Worm (Caenorhabditis elegans): ENCODE measurements around the gene trpp-12.

ce11 chrX:2368042-2368814 is 41.3 kb upstream of the trpp-12 start:
- TF ChIP-seq nhr-28 (tag; optimal IDR thresholded peaks at IDR 0.05) = peak; percentile 42
- TF ChIP-seq hmg-1.1 (GFP tag; IDR thresholded peaks at IDR 0.05) = no peak
- peak; percentile 74 for TF ChIP-seq nhr-25 (tag; optimal IDR thresholded peaks at IDR 0.05; ENCODE audit: borderline replicate concordance, insufficient read depth)
- TF ChIP-seq mdl-1 (tag; optimal IDR thresholded peaks at IDR 0.05) = no peak
- no peak for TF ChIP-seq ama-1 (optimal IDR thresholded peaks at IDR 0.05)
- no peak for TF ChIP-seq aly-2 (tag; optimal IDR thresholded peaks at IDR 0.05)
